Fruit fly (Drosophila melanogaster) whole organism, embryonic: ENCODE measurements around the gene Cpr65Ea.

ENCODE experiments used
- Atf3 ChIP-seq: fragments of 200-800 bp; sonication (Bioruptor generic); optimal IDR thresholded peaks from 3 replicates; lab custom pipeline; 2016; ENCODE audit warnings: missing biosample characterization, missing genetic modification characterization
- CG1024 ChIP-seq: fragments of 200-800 bp; sonication (Bioruptor generic); IDR thresholded peaks from 2 replicates; pipeline ENCODE4 v1.3.6; 2022; ENCODE audit warnings: missing biosample characterization, missing genetic modification characterization
- CG12155 ChIP-seq: fragments of 200-800 bp; sonication (Bioruptor generic); optimal IDR thresholded peaks from 3 replicates; lab custom pipeline; 2016; ENCODE audit warnings: missing biosample characterization, missing genetic modification characterization
- CG13296 ChIP-seq: fragments of 200-800 bp; sonication (Bioruptor generic); optimal IDR thresholded peaks from 3 replicates; lab custom pipeline; 2018; ENCODE audit warnings: missing biosample characterization, mild to moderate bottlenecking, missing genetic modification characterization
- CG15011 ChIP-seq: fragments of 200-800 bp; sonication (Bioruptor generic); optimal IDR thresholded peaks from 3 replicates; lab custom pipeline; 2018; ENCODE audit warnings: missing biosample characterization, mild to moderate bottlenecking, missing genetic modification characterization
- CG15269 ChIP-seq: fragments of 200-800 bp; sonication (Bioruptor generic); optimal IDR thresholded peaks from 2 replicates; lab custom pipeline; 2018; ENCODE audit warnings: missing biosample characterization, mild to moderate bottlenecking, missing genetic modification characterization, moderate library complexity
- CG15479 ChIP-seq: fragments of 200-800 bp; sonication (Bioruptor generic); optimal IDR thresholded peaks from 3 replicates; lab custom pipeline; 2019; ENCODE audit warnings: missing biosample characterization, mild to moderate bottlenecking, missing genetic modification characterization, moderate library complexity
- CG1602 ChIP-seq: fragments of 200-800 bp; sonication (Bioruptor generic); optimal IDR thresholded peaks from 3 replicates; lab custom pipeline; 2016; ENCODE audit warnings: missing biosample characterization, missing genetic modification characterization
- CG30020 ChIP-seq: fragments of 200-800 bp; optimal IDR thresholded peaks from 2 replicates; lab custom pipeline; 2019; ENCODE audit warnings: missing biosample characterization, mild to moderate bottlenecking, missing genetic modification characterization, moderate library complexity
- CG3065 ChIP-seq: fragments of 200-800 bp; sonication (Bioruptor generic); optimal IDR thresholded peaks from 2 replicates; lab custom pipeline; 2016; ENCODE audit warnings: missing biosample characterization, missing genetic modification characterization
- CG31441 ChIP-seq: fragments of 200-800 bp; sonication (Bioruptor generic); IDR thresholded peaks from 2 replicates; pipeline ENCODE4 v1.3.6; 2022; ENCODE audit warnings: missing biosample characterization, missing genetic modification characterization
- CG3163 ChIP-seq: fragments of 200-800 bp; sonication (Bioruptor generic); optimal IDR thresholded peaks from 3 replicates; lab custom pipeline; 2016; ENCODE audit warnings: missing biosample characterization, missing genetic modification characterization
- CG33557 ChIP-seq: fragments of 200-800 bp; sonication (Bioruptor generic); optimal IDR thresholded peaks from 2 replicates; lab custom pipeline; 2019; ENCODE audit warnings: missing biosample characterization, mild to moderate bottlenecking, missing genetic modification characterization, moderate library complexity
- CG34376 ChIP-seq: fragments of 200-800 bp; sonication (Bioruptor generic); optimal IDR thresholded peaks from 2 replicates; lab custom pipeline; 2018; ENCODE audit warnings: missing biosample characterization, mild to moderate bottlenecking, missing genetic modification characterization
- CG42726 ChIP-seq: fragments of 200-800 bp; sonication (Bioruptor generic); IDR thresholded peaks from 2 replicates; pipeline ENCODE4 v1.3.6; 2022; ENCODE audit warnings: missing biosample characterization, missing genetic modification characterization; ENCODE audit not compliant: partially characterized antibody
- CG4730 ChIP-seq: fragments of 200-800 bp; sonication (Bioruptor generic); IDR thresholded peaks from 2 replicates; pipeline ENCODE4 v1.3.6; 2022; ENCODE audit warnings: missing biosample characterization, missing genetic modification characterization
- CG8924 ChIP-seq: fragments of 200-800 bp; optimal IDR thresholded peaks from 3 replicates; lab custom pipeline; 2019; ENCODE audit warnings: missing biosample characterization, mild to moderate bottlenecking, missing genetic modification characterization, moderate library complexity
- CHES-1-like ChIP-seq: fragments of 200-800 bp; sonication (Bioruptor generic); optimal IDR thresholded peaks from 2 replicates; lab custom pipeline; 2016; ENCODE audit warnings: missing biosample characterization, missing genetic modification characterization
- CrebB ChIP-seq: fragments of 200-800 bp; sonication (Bioruptor generic); optimal IDR thresholded peaks from 3 replicates; lab custom pipeline; 2018; ENCODE audit warnings: missing biosample characterization, mild to moderate bottlenecking, missing genetic modification characterization
- D ChIP-seq, 2 experiments: fragments of 200-800 bp in 1 of 2; fragments of >200 bp in 1 of 2; sonication (Bioruptor generic) in 1 of 2; optimal IDR thresholded peaks; 2 replicates in 1 of 2; 3 replicates in 1 of 2; lab custom pipeline; 2017; ENCODE audit warnings: mild to moderate bottlenecking in 1 of 2, missing biosample characterization in 1 of 2, missing genetic modification characterization in 1 of 2, missing genetic modification reagents in 1 of 2
- Deaf1 ChIP-seq: fragments of 200-800 bp; optimal IDR thresholded peaks from 3 replicates; lab custom pipeline; 2019; ENCODE audit warnings: missing biosample characterization, mild to moderate bottlenecking, missing genetic modification characterization, moderate library complexity
- Gsc ChIP-seq: fragments of 200-800 bp; sonication (Bioruptor generic); IDR thresholded peaks from 2 replicates; pipeline ENCODE4 v1.3.6; 2022; ENCODE audit warnings: missing biosample characterization, missing genetic modification characterization
- H2.0 ChIP-seq: fragments of 200-800 bp; sonication (Bioruptor generic); IDR thresholded peaks from 2 replicates; pipeline ENCODE4 v1.3.6; 2022; ENCODE audit warnings: missing biosample characterization, missing genetic modification characterization
- Hsf ChIP-seq: fragments of 200-800 bp; sonication (Bioruptor generic); optimal IDR thresholded peaks from 3 replicates; lab custom pipeline; 2016; ENCODE audit warnings: missing biosample characterization, missing genetic modification characterization
- Lim3 ChIP-seq: fragments of 200-800 bp; sonication (Bioruptor generic); IDR thresholded peaks from 2 replicates; pipeline ENCODE4 v1.3.6; 2022; ENCODE audit warnings: missing biosample characterization, missing genetic modification characterization
- NK7.1 ChIP-seq: fragments of 200-800 bp; sonication (Bioruptor generic); optimal IDR thresholded peaks from 3 replicates; lab custom pipeline; 2016; ENCODE audit warnings: missing biosample characterization, missing genetic modification characterization
- Nf-YC ChIP-seq: fragments of 200-800 bp; optimal IDR thresholded peaks from 3 replicates; lab custom pipeline; 2019; ENCODE audit warnings: missing biosample characterization, mild to moderate bottlenecking, missing genetic modification characterization, moderate library complexity
- Side ChIP-seq: fragments of 200-800 bp; sonication (Bioruptor generic); optimal IDR thresholded peaks from 2 replicates; lab custom pipeline; 2016; ENCODE audit warnings: missing biosample characterization, missing genetic modification characterization
- ac ChIP-seq: fragments of 200-800 bp; sonication (Bioruptor generic); optimal IDR thresholded peaks from 3 replicates; lab custom pipeline; 2017; ENCODE audit warnings: missing biosample characterization, mild to moderate bottlenecking, missing genetic modification characterization
- ato ChIP-seq: fragments of 200-800 bp; sonication (Bioruptor generic); IDR thresholded peaks from 2 replicates; pipeline ENCODE4 v1.3.6; 2022; ENCODE audit warnings: missing biosample characterization, missing genetic modification characterization; ENCODE audit not compliant: partially characterized antibody
- chn ChIP-seq: fragments of 200-800 bp; sonication (Bioruptor generic); optimal IDR thresholded peaks from 2 replicates; lab custom pipeline; 2016; ENCODE audit warnings: missing biosample characterization, missing genetic modification characterization
- crol ChIP-seq: fragments of 200-800 bp; sonication (Bioruptor generic); IDR thresholded peaks from 2 replicates; pipeline ENCODE4 v1.3.6; 2022; ENCODE audit warnings: missing biosample characterization, missing genetic modification characterization
- eyg ChIP-seq: fragments of 200-800 bp; sonication (Bioruptor generic); optimal IDR thresholded peaks from 3 replicates; lab custom pipeline; 2016; ENCODE audit warnings: missing biosample characterization, missing genetic modification characterization
- gfzf ChIP-seq: fragments of 200-800 bp; sonication (Bioruptor generic); optimal IDR thresholded peaks from 2 replicates; lab custom pipeline; 2016; ENCODE audit warnings: missing biosample characterization, mild to moderate bottlenecking, missing genetic modification characterization, moderate library complexity
- grau ChIP-seq: fragments of 200-800 bp; optimal IDR thresholded peaks from 3 replicates; lab custom pipeline; 2019; ENCODE audit warnings: missing biosample characterization, mild to moderate bottlenecking, missing genetic modification characterization, moderate library complexity
- ham ChIP-seq: fragments of 200-800 bp; sonication (Bioruptor generic); IDR thresholded peaks from 2 replicates; pipeline ENCODE4 v1.3.6; 2022; ENCODE audit warnings: missing biosample characterization, missing genetic modification characterization
- jumu ChIP-seq: fragments of 200-800 bp; sonication (Bioruptor generic); optimal IDR thresholded peaks from 3 replicates; lab custom pipeline; 2016; ENCODE audit warnings: missing biosample characterization, missing genetic modification characterization
- kay ChIP-seq: fragments of 200-800 bp; sonication (Bioruptor generic); optimal IDR thresholded peaks from 2 replicates; lab custom pipeline; 2016; ENCODE audit warnings: missing biosample characterization, missing genetic modification characterization
- shn ChIP-seq: fragments of 200-800 bp; sonication (Bioruptor generic); optimal IDR thresholded peaks from 3 replicates; lab custom pipeline; 2016; ENCODE audit warnings: missing biosample characterization, missing genetic modification characterization
- tgo ChIP-seq: fragments of 200-800 bp; sonication (Bioruptor generic); IDR thresholded peaks from 3 replicates; pipeline ENCODE4 v1.3.6; 2022; ENCODE audit warnings: missing biosample characterization, missing genetic modification characterization
- ttk ChIP-seq: fragments of 200-800 bp; sonication (Bioruptor generic); IDR thresholded peaks from 2 replicates; pipeline ENCODE4 v2.1.2; 2022; ENCODE audit warnings: missing biosample characterization, missing genetic modification characterization
- unc-4 ChIP-seq: fragments of 200-800 bp; sonication (Bioruptor generic); IDR thresholded peaks from 2 replicates; pipeline ENCODE4 v1.3.6; 2022; ENCODE audit warnings: missing biosample characterization, missing genetic modification characterization; ENCODE audit not compliant: partially characterized antibody
- wdn ChIP-seq: fragments of 200-800 bp; sonication (Bioruptor generic); IDR thresholded peaks from 2 replicates; pipeline ENCODE4 v1.3.6; 2022; ENCODE audit warnings: missing biosample characterization, missing genetic modification characterization
- wek ChIP-seq: fragments of 200-800 bp; sonication (Bioruptor generic); optimal IDR thresholded peaks from 3 replicates; lab custom pipeline; 2018; ENCODE audit warnings: missing biosample characterization, mild to moderate bottlenecking, missing genetic modification characterization, moderate library complexity
- wor ChIP-seq: fragments of 200-800 bp; sonication (Bioruptor generic); IDR thresholded peaks from 2 replicates; pipeline ENCODE4 v1.3.6; 2022; ENCODE audit warnings: missing biosample characterization, missing genetic modification characterization
- zen2 ChIP-seq: fragments of 200-800 bp; sonication (Bioruptor generic); IDR thresholded peaks from 3 replicates; pipeline ENCODE4 v1.3.6; 2022; ENCODE audit warnings: missing biosample characterization, missing genetic modification characterization; ENCODE audit not compliant: partially characterized antibody
- zfh1 ChIP-seq: fragments of 200-800 bp; sonication (Bioruptor generic); IDR thresholded peaks from 3 replicates; pipeline ENCODE4 v1.3.6; 2022; ENCODE audit warnings: missing biosample characterization, missing genetic modification characterization

The Cpr65Ea gene

dm6 chr3L:7133699-7134655, 47.6 kb upstream of the Cpr65Ea start, which contains the start of gene melt (continued):
- TF ChIP-seq Lim3: 0 out of 2 replicates have a peak, but pooled peaks have one; percentile 29
- peak; percentile 87 for TF ChIP-seq CG15269
- peak; percentile 68 for TF ChIP-seq CG3065 (GFP tag; lab: Kevin White, UChicago)
- TF ChIP-seq grau (tag; lab: Kevin White, UChicago): peak; percentile 90
- TF ChIP-seq shn (GFP tag; lab: Kevin White, UChicago): peak; percentile 87
- peak; percentile 89 for TF ChIP-seq CG1602 (GFP tag; lab: Kevin White, UChicago)
- TF ChIP-seq eyg (GFP tag; lab: Kevin White, UChicago): peak; percentile 86
- peak; percentile 53 for TF ChIP-seq H2.0 (GFP tag; lab: Robert Waterston, UW)
- TF ChIP-seq CG3163: peak; percentile 69
- peak; percentile 94 for TF ChIP-seq CG31441 (GFP tag; lab: Robert Waterston, UW)
- TF ChIP-seq ac (GFP tag; lab: Kevin White, UChicago): peak; percentile 70
- peak; percentile 59; the same call in 1 of the 2 replicates for TF ChIP-seq wdn
- peak; percentile 94 for TF ChIP-seq CG8924 (tag; lab: Kevin White, UChicago)
- TF ChIP-seq D (optimal IDR thresholded peaks at IDR 0.05; lab: Kevin White, UChicago): no peak
- peak; percentile 88 for TF ChIP-seq D (GFP tag; optimal IDR thresholded peaks at IDR 0.05; lab: Kevin White, UChicago)
- peak; percentile 78 for TF ChIP-seq CG33557
- TF ChIP-seq wek (GFP tag; lab: Kevin White, UChicago): no peak
- TF ChIP-seq CHES-1-like (GFP tag; lab: Kevin White, UChicago): peak; percentile 77
- peak; percentile 78 for TF ChIP-seq CG13296 (GFP tag; lab: Kevin White, UChicago)
- peak; percentile 79 for TF ChIP-seq tgo (GFP tag; lab: Robert Waterston, UW)
- TF ChIP-seq kay (GFP tag; lab: Kevin White, UChicago): peak; percentile 81
- peak; percentile 19; the same call in 1 of the 3 replicates for TF ChIP-seq zen2 (GFP tag; lab: Robert Waterston, UW)
- peak; percentile 86 for TF ChIP-seq CG12155
- TF ChIP-seq zfh1 (GFP tag; lab: Robert Waterston, UW): no peak; the same call in 1 of the 3 replicates
- peak; percentile 80 for TF ChIP-seq jumu
- TF ChIP-seq CG42726 (GFP tag; lab: Robert Waterston, UW): peak; percentile 41; the same call in 1 of the 2 replicates
- TF ChIP-seq unc-4 (GFP tag; lab: Robert Waterston, UW): 0 out of 2 replicates have a peak, but pooled peaks have one; percentile 39
- TF ChIP-seq Deaf1: peak; percentile 90
- TF ChIP-seq wor: peak; percentile 62; the same call in 1 of the 2 replicates
- TF ChIP-seq CrebB: peak; percentile 1
- TF ChIP-seq CG15479 (GFP tag; lab: Kevin White, UChicago): peak; percentile 51
- TF ChIP-seq crol (GFP tag; lab: Robert Waterston, UW): no peak
- TF ChIP-seq Gsc: 0 out of 2 replicates have a peak, but pooled peaks have one; percentile 36
- TF ChIP-seq Hsf (GFP tag; lab: Kevin White, UChicago): peak; percentile 92
- no peak for TF ChIP-seq gfzf
- peak; percentile 76; the same call in 1 of the 2 replicates for TF ChIP-seq ttk (GFP tag; lab: Robert Waterston, UW)
- peak; percentile 84 for TF ChIP-seq CG15011
- TF ChIP-seq Side (GFP tag; lab: Kevin White, UChicago): peak; percentile 81
- peak; percentile 86 for TF ChIP-seq NK7.1 (GFP tag; lab: Kevin White, UChicago)
- no peak for TF ChIP-seq CG1024
- TF ChIP-seq CG4730 (GFP tag; lab: Robert Waterston, UW): peak; percentile 64
- peak; percentile 75 for TF ChIP-seq CG34376 (GFP tag; lab: Kevin White, UChicago)
- 0 out of 2 replicates have a peak, but pooled peaks have one; percentile 40 for TF ChIP-seq ato (GFP tag; lab: Robert Waterston, UW)
- peak; percentile 33; the same call in 1 of the 2 replicates for TF ChIP-seq ham
- TF ChIP-seq Nf-YC (tag; lab: Kevin White, UChicago): peak; percentile 75
- peak; percentile 49 for TF ChIP-seq CG30020 (tag; lab: Kevin White, UChicago)
- TF ChIP-seq chn: peak; percentile 92
- TF ChIP-seq Atf3 (GFP tag; lab: Kevin White, UChicago): peak; percentile 77
